Fruit fly (Drosophila melanogaster): Measurements from ENCODE around the gene CG13308.

Gene CG13308

DNA sequence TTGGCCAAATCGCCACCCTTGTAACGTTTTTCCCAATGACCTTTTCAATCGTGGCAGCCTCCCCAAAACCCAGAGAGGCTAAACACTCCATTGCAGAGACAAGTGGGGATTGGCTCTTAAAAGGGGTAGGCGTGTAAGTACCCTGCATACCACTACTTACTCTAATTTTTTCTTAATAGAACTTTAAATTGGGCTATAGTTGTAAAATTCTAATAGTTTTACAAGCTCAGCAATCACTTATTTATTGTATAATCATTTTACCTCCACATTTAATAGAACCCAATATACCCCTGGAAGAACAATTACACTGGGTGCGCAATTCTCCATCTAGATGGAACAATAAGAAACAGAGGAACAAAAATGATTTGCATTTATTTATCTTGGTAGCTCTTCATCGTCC is 33.4 kb downstream of the CG13308 start (continued):
- TF ChIP-seq CG14710 (tag; optimal IDR thresholded peaks at IDR 0.05) (peak; percentile 57), dmrt11E (tag; optimal IDR thresholded peaks at IDR 0.05) (peak; percentile 62), CG11247 (GFP tag; IDR thresholded peaks at IDR 0.05) (peak; percentile 70), CG1602 (GFP tag; optimal IDR thresholded peaks at IDR 0.05) (peak; percentile 52), CG34224 (GFP tag; IDR thresholded peaks at IDR 0.05; ENCODE audit: partially characterized antibody) (no peak), kni (GFP tag; optimal IDR thresholded peaks at IDR 0.05) (no peak), CG14667 (GFP tag; IDR thresholded peaks at IDR 0.05) (peak; percentile 42; the same call in 1 of the 2 replicates), scrt (GFP tag; optimal IDR thresholded peaks at IDR 0.05) (peak; percentile 63), HLH4C (GFP tag; IDR thresholded peaks at IDR 0.05; ENCODE audit: partially characterized antibody) (no peak), Hr78 (GFP tag; optimal IDR thresholded peaks at IDR 0.05) (no peak), Lhr (GFP tag; optimal IDR thresholded peaks at IDR 0.05) (peak; percentile 37), Optix (GFP tag; IDR thresholded peaks at IDR 0.05) (0 out of 3 replicates have a peak, but pooled peaks have one; percentile 48), onecut (GFP tag; IDR thresholded peaks at IDR 0.05) (peak; percentile 57; the same call in 1 of the 2 replicates), CG12744 (GFP tag; optimal IDR thresholded peaks at IDR 0.05) (peak; percentile 15), sima (GFP tag; optimal IDR thresholded peaks at IDR 0.05) (no peak), CG8290 (GFP tag; optimal IDR thresholded peaks at IDR 0.05) (no peak), CG8290 (tag; optimal IDR thresholded peaks at IDR 0.05) (peak in 1 of 2 experiments; percentile 68), gsb (GFP tag; IDR thresholded peaks at IDR 0.05) (peak; percentile 65; the same call in 1 of the 2 replicates), zfh2 (GFP tag; optimal IDR thresholded peaks at IDR 0.05) (peak; percentile 46), CG6765 (GFP tag; optimal IDR thresholded peaks at IDR 0.05) (no peak), CG3163 (GFP tag; optimal IDR thresholded peaks at IDR 0.05) (peak; percentile 23), CG2199 (GFP tag; IDR thresholded peaks at IDR 0.05) (0 out of 3 replicates have a peak, but pooled peaks have one; percentile 79), sna (GFP tag; IDR thresholded peaks at IDR 0.05; ENCODE audit: partially characterized antibody) (no peak), Gug (GFP tag; IDR thresholded peaks at IDR 0.05) (peak; percentile 51; the same call in 3 of the 4 replicates), Trl (optimal IDR thresholded peaks at IDR 0.05) (no peak), Trl (GFP tag; optimal IDR thresholded peaks at IDR 0.05) (peak; percentile 60), trem (tag; optimal IDR thresholded peaks at IDR 0.05) (peak; percentile 39), psq (GFP tag; optimal IDR thresholded peaks at IDR 0.05) (no peak), Mrtf (GFP tag; IDR thresholded peaks at IDR 0.05) (peak; percentile 78), twi (tag; optimal IDR thresholded peaks at IDR 0.05) (peak; percentile 42), pho (GFP tag; optimal IDR thresholded peaks at IDR 0.05) (peak; percentile 6), ap (GFP tag; IDR thresholded peaks at IDR 0.05) (no peak), pb (GFP tag; optimal IDR thresholded peaks at IDR 0.05) (no peak), CG4820 (GFP tag; optimal IDR thresholded peaks at IDR 0.05) (peak; percentile 66), en (GFP tag; optimal IDR thresholded peaks at IDR 0.05) (peak; percentile 39), CG12942 (GFP tag; optimal IDR thresholded peaks at IDR 0.05) (peak; percentile 14), croc (GFP tag; conservative IDR thresholded peaks at IDR 0.05) (peak; percentile 67; the same call in 2 of the 3 replicates), dan (GFP tag; IDR thresholded peaks at IDR 0.05) (0 out of 2 replicates have a peak, but pooled peaks have one; percentile 25), Dref (GFP tag; IDR thresholded peaks at IDR 0.05) (no peak), CG18619 (GFP tag; optimal IDR thresholded peaks at IDR 0.05) (peak; percentile 66), CG8359 (GFP tag; optimal IDR thresholded peaks at IDR 0.05; ENCODE audit: borderline replicate concordance) (peak; percentile 33), H15 (GFP tag; IDR thresholded peaks at IDR 0.05) (peak; percentile 70), CG30020 (tag; optimal IDR thresholded peaks at IDR 0.05) (no peak), Side (GFP tag; optimal IDR thresholded peaks at IDR 0.05) (peak; percentile 62), CG10321 (GFP tag; IDR thresholded peaks at IDR 0.05) (peak; percentile 43; the same call in 1 of the 2 replicates), CG9817 (tag; optimal IDR thresholded peaks at IDR 0.05) (peak; percentile 74), esg (GFP tag; conservative IDR thresholded peaks at IDR 0.05) (peak; percentile 72), CG33557 (GFP tag; optimal IDR thresholded peaks at IDR 0.05) (no peak), bcd (GFP tag; optimal IDR thresholded peaks at IDR 0.05) (peak; percentile 70), zf30C (GFP tag; optimal IDR thresholded peaks at IDR 0.05) (no peak), CG15479 (GFP tag; optimal IDR thresholded peaks at IDR 0.05) (no peak)
